Fruit fly (Drosophila melanogaster) whole organism, embryonic: Measurements from ENCODE around the gene Cyp4d20.

ENCODE experiments used
- CG10147 ChIP-seq: fragments of 200-800 bp; sonication (Bioruptor generic); optimal IDR thresholded peaks from 2 replicates; lab custom pipeline; 2019; ENCODE audit warnings: missing biosample characterization, mild to moderate bottlenecking, missing genetic modification characterization, moderate library complexity
- CG10565 ChIP-seq: fragments of 200-800 bp; sonication (Bioruptor generic); optimal IDR thresholded peaks from 3 replicates; lab custom pipeline; 2016; ENCODE audit warnings: missing biosample characterization, mild to moderate bottlenecking, missing genetic modification characterization
- CG10979 ChIP-seq: fragments of 200-800 bp; sonication (Bioruptor generic); optimal IDR thresholded peaks from 2 replicates; lab custom pipeline; 2018; ENCODE audit warnings: missing biosample characterization, mild to moderate bottlenecking, missing genetic modification characterization, moderate library complexity
- CG11247 ChIP-seq: fragments of 200-800 bp; sonication (Bioruptor generic); IDR thresholded peaks from 2 replicates; pipeline ENCODE4 v1.3.6; 2022; ENCODE audit warnings: missing biosample characterization, missing genetic modification characterization
- CG12744 ChIP-seq: fragments of 200-800 bp; sonication (Bioruptor generic); optimal IDR thresholded peaks from 2 replicates; lab custom pipeline; 2016; ENCODE audit warnings: missing biosample characterization, missing genetic modification characterization
- CG12942 ChIP-seq: fragments of 200-800 bp; sonication (Bioruptor generic); optimal IDR thresholded peaks from 3 replicates; lab custom pipeline; 2016; ENCODE audit warnings: missing biosample characterization, missing genetic modification characterization
- CG13296 ChIP-seq: fragments of 200-800 bp; sonication (Bioruptor generic); optimal IDR thresholded peaks from 3 replicates; lab custom pipeline; 2018; ENCODE audit warnings: missing biosample characterization, mild to moderate bottlenecking, missing genetic modification characterization
- CG13894 ChIP-seq: fragments of 200-800 bp; sonication (Bioruptor generic); optimal IDR thresholded peaks from 3 replicates; lab custom pipeline; 2018; ENCODE audit warnings: missing biosample characterization, mild to moderate bottlenecking, missing genetic modification characterization, moderate library complexity
- CG15269 ChIP-seq: fragments of 200-800 bp; sonication (Bioruptor generic); optimal IDR thresholded peaks from 2 replicates; lab custom pipeline; 2018; ENCODE audit warnings: missing biosample characterization, mild to moderate bottlenecking, missing genetic modification characterization, moderate library complexity
- CG15696 ChIP-seq: fragments of 200-800 bp; sonication (Bioruptor generic); optimal IDR thresholded peaks from 2 replicates; lab custom pipeline; 2019; ENCODE audit warnings: missing biosample characterization, mild to moderate bottlenecking, missing genetic modification characterization, moderate library complexity
- CG1603 ChIP-seq: fragments of 200-800 bp; sonication (Bioruptor generic); optimal IDR thresholded peaks from 2 replicates; lab custom pipeline; 2019; ENCODE audit warnings: missing biosample characterization, mild to moderate bottlenecking, missing genetic modification characterization, moderate library complexity
- CG17385 ChIP-seq: fragments of 200-800 bp; sonication (Bioruptor generic); optimal IDR thresholded peaks from 3 replicates; lab custom pipeline; 2018; ENCODE audit warnings: missing biosample characterization, mild to moderate bottlenecking, missing genetic modification characterization
- CG2120 ChIP-seq: fragments of 200-800 bp; sonication (Bioruptor generic); optimal IDR thresholded peaks from 3 replicates; lab custom pipeline; 2016; ENCODE audit warnings: missing biosample characterization, missing genetic modification characterization
- CG2129 ChIP-seq: fragments of 200-800 bp; sonication (Bioruptor generic); IDR thresholded peaks from 2 replicates; pipeline ENCODE4 v1.3.6; 2022; ENCODE audit warnings: missing biosample characterization, missing genetic modification characterization; ENCODE audit not compliant: partially characterized antibody
- CG30403 ChIP-seq: fragments of 200-800 bp; sonication (Bioruptor generic); optimal IDR thresholded peaks from 3 replicates; lab custom pipeline; 2016; ENCODE audit warnings: missing biosample characterization, missing genetic modification characterization
- CG30431 ChIP-seq: fragments of 200-800 bp; sonication (Bioruptor generic); optimal IDR thresholded peaks from 2 replicates; lab custom pipeline; 2017; ENCODE audit warnings: missing biosample characterization, missing genetic modification characterization
- CG33557 ChIP-seq: fragments of 200-800 bp; sonication (Bioruptor generic); optimal IDR thresholded peaks from 2 replicates; lab custom pipeline; 2019; ENCODE audit warnings: missing biosample characterization, mild to moderate bottlenecking, missing genetic modification characterization, moderate library complexity
- CG43689 ChIP-seq: fragments of 200-800 bp; sonication (Bioruptor generic); IDR thresholded peaks from 2 replicates; pipeline ENCODE4 v1.3.6; 2022; ENCODE audit warnings: missing biosample characterization, missing genetic modification characterization
- CG4820 ChIP-seq: fragments of 200-800 bp; sonication (Bioruptor generic); optimal IDR thresholded peaks from 3 replicates; lab custom pipeline; 2016; ENCODE audit warnings: missing biosample characterization, missing genetic modification characterization
- CG8089 ChIP-seq: fragments of 200-800 bp; sonication (Bioruptor generic); optimal IDR thresholded peaks from 3 replicates; lab custom pipeline; 2016; ENCODE audit warnings: missing biosample characterization, missing genetic modification characterization
- CG9876 ChIP-seq: fragments of 200-800 bp; sonication (Bioruptor generic); optimal IDR thresholded peaks from 2 replicates; lab custom pipeline; 2016; ENCODE audit warnings: missing biosample characterization, missing genetic modification characterization
- CoRest ChIP-seq: fragments of 200-800 bp; sonication (Bioruptor generic); optimal IDR thresholded peaks from 3 replicates; lab custom pipeline; 2018; ENCODE audit warnings: missing biosample characterization, mild to moderate bottlenecking, missing genetic modification characterization, moderate library complexity
- D ChIP-seq, 2 experiments: fragments of 200-800 bp in 1 of 2; fragments of >200 bp in 1 of 2; sonication (Bioruptor generic) in 1 of 2; optimal IDR thresholded peaks; 2 replicates in 1 of 2; 3 replicates in 1 of 2; lab custom pipeline; 2017; ENCODE audit warnings: mild to moderate bottlenecking in 1 of 2, missing biosample characterization in 1 of 2, missing genetic modification characterization in 1 of 2, missing genetic modification reagents in 1 of 2
- Dip3 ChIP-seq: fragments of 200-800 bp; sonication (Bioruptor generic); optimal IDR thresholded peaks from 3 replicates; lab custom pipeline; 2016; ENCODE audit warnings: missing biosample characterization, missing genetic modification characterization
- ERR ChIP-seq: fragments of 200-800 bp; sonication (Bioruptor generic); optimal IDR thresholded peaks from 2 replicates; lab custom pipeline; 2016; ENCODE audit warnings: missing biosample characterization, missing genetic modification characterization
- GATAe ChIP-seq: fragments of 200-800 bp; sonication (Bioruptor generic); conservative IDR thresholded peaks from 2 replicates; pipeline ENCODE4 v1.3.6; 2022; ENCODE audit warnings: missing biosample characterization, missing genetic modification characterization
- Hand ChIP-seq: fragments of 200-800 bp; sonication (Bioruptor generic); optimal IDR thresholded peaks from 2 replicates; lab custom pipeline; 2017; ENCODE audit warnings: mild to moderate bottlenecking, missing biosample characterization, missing genetic modification reagents, missing genetic modification characterization
- Mad ChIP-seq: fragments of 200-800 bp; sonication (Bioruptor generic); optimal IDR thresholded peaks from 2 replicates; lab custom pipeline; 2016; ENCODE audit warnings: missing biosample characterization, missing genetic modification characterization
- Nf-YC ChIP-seq: fragments of 200-800 bp; optimal IDR thresholded peaks from 3 replicates; lab custom pipeline; 2019; ENCODE audit warnings: missing biosample characterization, mild to moderate bottlenecking, missing genetic modification characterization, moderate library complexity
- Rx ChIP-seq: fragments of 200-800 bp; sonication (Bioruptor generic); IDR thresholded peaks from 2 replicates; pipeline ENCODE4 v1.3.6; 2022; ENCODE audit warnings: missing biosample characterization, missing genetic modification characterization
- ap ChIP-seq: fragments of 200-800 bp; sonication (Bioruptor generic); IDR thresholded peaks from 2 replicates; pipeline ENCODE4 v1.3.6; 2022; ENCODE audit warnings: missing biosample characterization, missing genetic modification characterization
- ase ChIP-seq: fragments of 200-800 bp; sonication (Bioruptor generic); IDR thresholded peaks from 3 replicates; pipeline ENCODE4 v1.3.6; 2022; ENCODE audit warnings: missing biosample characterization, missing genetic modification characterization
- az2 ChIP-seq: fragments of 200-800 bp; sonication (Bioruptor generic); optimal IDR thresholded peaks from 3 replicates; lab custom pipeline; 2016; ENCODE audit warnings: missing biosample characterization, missing genetic modification characterization
- chn ChIP-seq: fragments of 200-800 bp; sonication (Bioruptor generic); optimal IDR thresholded peaks from 2 replicates; lab custom pipeline; 2016; ENCODE audit warnings: missing biosample characterization, missing genetic modification characterization
- dan ChIP-seq: fragments of 200-800 bp; sonication (Bioruptor generic); IDR thresholded peaks from 2 replicates; pipeline ENCODE4 v1.3.6; 2022; ENCODE audit warnings: missing biosample characterization, missing genetic modification characterization
- dmrt11E ChIP-seq: fragments of 200-800 bp; sonication (Bioruptor generic); optimal IDR thresholded peaks from 3 replicates; lab custom pipeline; 2018; ENCODE audit warnings: missing biosample characterization, mild to moderate bottlenecking, missing genetic modification characterization, moderate library complexity
- h ChIP-seq: fragments of >200 bp; optimal IDR thresholded peaks from 2 replicates; lab custom pipeline; 2017
- jumu ChIP-seq: fragments of 200-800 bp; sonication (Bioruptor generic); optimal IDR thresholded peaks from 3 replicates; lab custom pipeline; 2016; ENCODE audit warnings: missing biosample characterization, missing genetic modification characterization
- lab ChIP-seq: fragments of 200-800 bp; sonication (Bioruptor generic); optimal IDR thresholded peaks from 3 replicates; lab custom pipeline; 2017; ENCODE audit warnings: missing biosample characterization, missing genetic modification characterization, mild to moderate bottlenecking, moderate library complexity, missing genetic modification reagents
- lmd ChIP-seq: fragments of 200-800 bp; sonication (Bioruptor generic); IDR thresholded peaks from 2 replicates; pipeline ENCODE4 v1.3.6; 2022; ENCODE audit warnings: missing biosample characterization, missing genetic modification characterization
- org-1 ChIP-seq: fragments of 200-800 bp; sonication (Bioruptor generic); optimal IDR thresholded peaks from 2 replicates; lab custom pipeline; 2017; ENCODE audit warnings: missing biosample characterization, missing genetic modification characterization
- prd ChIP-seq, 3 experiments: fragments of >200 bp in 2 of 3; fragments of 200-800 bp in 1 of 3; sonication (Bioruptor generic) in 1 of 3; optimal IDR thresholded peaks in 2 of 3; IDR thresholded peaks in 1 of 3; 2 replicates in 2 of 3; 3 replicates in 1 of 3; pipeline versions ENCODE4 v1.3.6 to Lab custom; 2017 to 2022; ENCODE audit warnings: missing biosample characterization in 1 of 3, missing genetic modification characterization in 1 of 3
- pzg ChIP-seq: fragments of 200-800 bp; sonication (Bioruptor generic); optimal IDR thresholded peaks from 3 replicates; lab custom pipeline; 2018; ENCODE audit warnings: missing biosample characterization, mild to moderate bottlenecking, missing genetic modification characterization, moderate library complexity
- ro ChIP-seq: fragments of 200-800 bp; sonication (Bioruptor generic); IDR thresholded peaks from 2 replicates; pipeline ENCODE4 v1.3.6; 2022; ENCODE audit warnings: missing biosample characterization, missing genetic modification characterization
- sc ChIP-seq, 3 experiments: fragments of >200 bp in 2 of 3; fragments of 200-800 bp in 1 of 3; sonication (Bioruptor generic) in 1 of 3; optimal IDR thresholded peaks; 2 replicates in 2 of 3; 3 replicates in 1 of 3; lab custom pipeline; 2017; ENCODE audit warnings: mild to moderate bottlenecking in 1 of 3, missing biosample characterization in 1 of 3, missing genetic modification characterization in 1 of 3, missing genetic modification reagents in 1 of 3
- sug ChIP-seq: fragments of 200-800 bp; optimal IDR thresholded peaks from 2 replicates; lab custom pipeline; 2019; ENCODE audit warnings: missing biosample characterization, mild to moderate bottlenecking, missing genetic modification characterization, moderate library complexity
- twi ChIP-seq: fragments of 200-800 bp; optimal IDR thresholded peaks from 2 replicates; lab custom pipeline; 2019; ENCODE audit warnings: missing biosample characterization, mild to moderate bottlenecking, missing genetic modification characterization, moderate library complexity
- tx ChIP-seq: fragments of 200-800 bp; sonication (Bioruptor generic); optimal IDR thresholded peaks from 2 replicates; lab custom pipeline; 2016; ENCODE audit warnings: missing biosample characterization, missing genetic modification characterization
- wek ChIP-seq: fragments of 200-800 bp; sonication (Bioruptor generic); optimal IDR thresholded peaks from 3 replicates; lab custom pipeline; 2018; ENCODE audit warnings: missing biosample characterization, mild to moderate bottlenecking, missing genetic modification characterization, moderate library complexity

The Cyp4d20 gene

dm6 chr3L:2466411-2467015, 11.7 kb downstream of the Cyp4d20 start (continued):
- TF ChIP-seq CG13894 (tag; lab: Kevin White, UChicago) (peak; percentile 76), CG17385 (GFP tag; lab: Kevin White, UChicago) (peak; percentile 90), Rx (GFP tag; lab: Robert Waterston, UW) (no peak), az2 (GFP tag; lab: Kevin White, UChicago) (no peak), sc (optimal IDR thresholded peaks at IDR 0.05; lab: Kevin White, UChicago) (no peak), sc (GFP tag; optimal IDR thresholded peaks at IDR 0.05; lab: Kevin White, UChicago) (no peak), wek (GFP tag; lab: Kevin White, UChicago) (peak; percentile 8), CG30431 (no peak), prd (optimal IDR thresholded peaks at IDR 0.05; lab: Kevin White, UChicago) (no peak), prd (GFP tag; IDR thresholded peaks at IDR 0.05; lab: Robert Waterston, UW) (peak; percentile 27; the same call in 1 of the 3 replicates), CG8089 (GFP tag; lab: Kevin White, UChicago) (no peak), CG9876 (GFP tag; lab: Kevin White, UChicago) (peak; percentile 33), CG10565 (GFP tag; lab: Kevin White, UChicago) (no peak), CG30403 (GFP tag; lab: Kevin White, UChicago) (peak; percentile 17), CG4820 (no peak), CG2120 (GFP tag; lab: Kevin White, UChicago) (peak; percentile 9), ro (GFP tag; lab: Robert Waterston, UW) (no peak), CG33557 (GFP tag; lab: Kevin White, UChicago) (no peak), pzg (GFP tag; lab: Kevin White, UChicago) (peak; percentile 93), CG2129 (no peak), dan (GFP tag; lab: Robert Waterston, UW) (no peak), lmd (no peak; the same call in 1 of the 2 replicates), GATAe (no peak), CG15269 (tag; lab: Kevin White, UChicago) (peak; percentile 12), Dip3 (no peak), ap (no peak), CG43689 (GFP tag; lab: Robert Waterston, UW) (no peak), CoRest (peak; percentile 40), h (lab: Kevin White, UChicago) (no peak), CG11247 (0 out of 2 replicates have a peak, but pooled peaks have one; percentile 45), jumu (no peak), CG15696 (peak; percentile 42), lab (peak; percentile 48), D (optimal IDR thresholded peaks at IDR 0.05; lab: Kevin White, UChicago) (peak; percentile 8), D (GFP tag; optimal IDR thresholded peaks at IDR 0.05; lab: Kevin White, UChicago) (no peak), Hand (GFP tag; lab: Kevin White, UChicago) (peak; percentile 17), CG12942 (GFP tag; lab: Kevin White, UChicago) (no peak), CG10979 (tag; lab: Kevin White, UChicago) (peak; percentile 8), ERR (GFP tag; lab: Kevin White, UChicago) (peak; percentile 53), CG10147 (peak; percentile 46), Mad (no peak), twi (tag; lab: Kevin White, UChicago) (no peak), CG12744 (GFP tag; lab: Kevin White, UChicago) (no peak), CG13296 (no peak), ase (GFP tag; lab: Robert Waterston, UW) (no peak), chn (no peak), org-1 (GFP tag; lab: Kevin White, UChicago) (no peak), tx (GFP tag; lab: Kevin White, UChicago) (no peak), sug (tag; lab: Kevin White, UChicago) (peak; percentile 57), CG1603 (tag; lab: Kevin White, UChicago) (peak; percentile 81), dmrt11E (no peak), Nf-YC (tag; lab: Kevin White, UChicago) (peak; percentile 59)
